Fruit fly (Drosophila melanogaster) whole organism, embryonic: ENCODE measurements around the gene CG17764.

Experiments
- ATbp ChIP-seq: fragments of 200-800 bp; sonication (Bioruptor generic); optimal IDR thresholded peaks from 2 replicates; lab custom pipeline; 2017; ENCODE audit warnings: missing biosample characterization, mild to moderate bottlenecking, missing genetic modification characterization, missing genetic modification reagents
- Aef1 ChIP-seq: fragments of 200-800 bp; sonication (Bioruptor generic); IDR thresholded peaks from 3 replicates; pipeline ENCODE4 v1.3.6; 2022; ENCODE audit warnings: missing biosample characterization, missing genetic modification characterization
- Asciz ChIP-seq: fragments of 200-800 bp; sonication (Bioruptor generic); optimal IDR thresholded peaks from 2 replicates; lab custom pipeline; 2017; ENCODE audit warnings: missing biosample characterization, mild to moderate bottlenecking, missing genetic modification characterization, missing genetic modification reagents
- Atf-2 ChIP-seq: fragments of 200-800 bp; sonication (Bioruptor generic); optimal IDR thresholded peaks from 2 replicates; lab custom pipeline; 2016; ENCODE audit warnings: missing biosample characterization, missing genetic modification characterization
- Atf3 ChIP-seq: fragments of 200-800 bp; sonication (Bioruptor generic); optimal IDR thresholded peaks from 3 replicates; lab custom pipeline; 2016; ENCODE audit warnings: missing biosample characterization, missing genetic modification characterization
- Bdp1 ChIP-seq: fragments of 200-800 bp; sonication (Bioruptor generic); optimal IDR thresholded peaks from 3 replicates; lab custom pipeline; 2016; ENCODE audit warnings: missing biosample characterization, missing genetic modification characterization
- Blimp-1 ChIP-seq: fragments of 200-800 bp; sonication (Bioruptor generic); optimal IDR thresholded peaks from 3 replicates; lab custom pipeline; 2018; ENCODE audit warnings: missing biosample characterization, missing genetic modification characterization, mild to moderate bottlenecking, moderate library complexity, missing genetic modification reagents
- CG10959 ChIP-seq: fragments of 200-800 bp; sonication (Bioruptor generic); IDR thresholded peaks from 2 replicates; pipeline ENCODE4 v1.3.6; 2022; ENCODE audit warnings: missing biosample characterization, missing genetic modification characterization
- CG12769 ChIP-seq: fragments of 200-800 bp; sonication (Bioruptor generic); optimal IDR thresholded peaks from 2 replicates; lab custom pipeline; 2019; ENCODE audit warnings: missing biosample characterization, mild to moderate bottlenecking, missing genetic modification characterization, moderate library complexity
- CG13296 ChIP-seq: fragments of 200-800 bp; sonication (Bioruptor generic); optimal IDR thresholded peaks from 3 replicates; lab custom pipeline; 2018; ENCODE audit warnings: missing biosample characterization, mild to moderate bottlenecking, missing genetic modification characterization
- CG13624 ChIP-seq: fragments of 200-800 bp; sonication (Bioruptor generic); optimal IDR thresholded peaks from 2 replicates; lab custom pipeline; 2016; ENCODE audit warnings: missing biosample characterization, missing genetic modification characterization
- CG14441 ChIP-seq: fragments of 200-800 bp; sonication (Bioruptor generic); IDR thresholded peaks from 2 replicates; pipeline ENCODE4 v1.3.6; 2022; ENCODE audit warnings: missing biosample characterization, missing genetic modification characterization
- CG15601 ChIP-seq: fragments of 200-800 bp; sonication (Bioruptor generic); optimal IDR thresholded peaks from 3 replicates; lab custom pipeline; 2019; ENCODE audit warnings: missing biosample characterization, mild to moderate bottlenecking, missing genetic modification characterization, moderate library complexity
- CG1602 ChIP-seq: fragments of 200-800 bp; sonication (Bioruptor generic); optimal IDR thresholded peaks from 3 replicates; lab custom pipeline; 2016; ENCODE audit warnings: missing biosample characterization, missing genetic modification characterization
- CG17912 ChIP-seq: fragments of 200-800 bp; sonication (Bioruptor generic); optimal IDR thresholded peaks from 2 replicates; lab custom pipeline; 2018; ENCODE audit warnings: missing biosample characterization, mild to moderate bottlenecking, missing genetic modification characterization
- CG2120 ChIP-seq: fragments of 200-800 bp; sonication (Bioruptor generic); optimal IDR thresholded peaks from 3 replicates; lab custom pipeline; 2016; ENCODE audit warnings: missing biosample characterization, missing genetic modification characterization
- CG2875 ChIP-seq: fragments of 200-800 bp; sonication (Bioruptor generic); optimal IDR thresholded peaks from 2 replicates; lab custom pipeline; 2017; ENCODE audit warnings: missing biosample characterization, mild to moderate bottlenecking, missing genetic modification characterization, missing genetic modification reagents
- CG2889 ChIP-seq: fragments of 200-800 bp; sonication (Bioruptor generic); IDR thresholded peaks from 3 replicates; pipeline ENCODE4 v1.3.6; 2022; ENCODE audit warnings: missing biosample characterization, missing genetic modification characterization
- CG30403 ChIP-seq: fragments of 200-800 bp; sonication (Bioruptor generic); optimal IDR thresholded peaks from 3 replicates; lab custom pipeline; 2016; ENCODE audit warnings: missing biosample characterization, missing genetic modification characterization
- CG3407 ChIP-seq: fragments of 200-800 bp; sonication (Bioruptor generic); optimal IDR thresholded peaks from 2 replicates; lab custom pipeline; 2018; ENCODE audit warnings: missing biosample characterization, mild to moderate bottlenecking, missing genetic modification characterization
- CG34376 ChIP-seq: fragments of 200-800 bp; sonication (Bioruptor generic); optimal IDR thresholded peaks from 2 replicates; lab custom pipeline; 2018; ENCODE audit warnings: missing biosample characterization, mild to moderate bottlenecking, missing genetic modification characterization
- CG3838 ChIP-seq: fragments of 200-800 bp; sonication (Bioruptor generic); optimal IDR thresholded peaks from 3 replicates; lab custom pipeline; 2016; ENCODE audit warnings: missing biosample characterization, missing genetic modification characterization
- CG3995 ChIP-seq: fragments of 200-800 bp; sonication (Bioruptor generic); optimal IDR thresholded peaks from 3 replicates; lab custom pipeline; 2016; ENCODE audit warnings: missing biosample characterization, missing genetic modification characterization
- CG6683 ChIP-seq: fragments of 200-800 bp; sonication (Bioruptor generic); optimal IDR thresholded peaks from 2 replicates; lab custom pipeline; 2017; ENCODE audit warnings: missing biosample characterization, mild to moderate bottlenecking, missing genetic modification characterization, missing genetic modification reagents
- CG7839 ChIP-seq: fragments of 200-800 bp; sonication (Bioruptor generic); optimal IDR thresholded peaks from 3 replicates; lab custom pipeline; 2018; ENCODE audit warnings: missing biosample characterization, mild to moderate bottlenecking, missing genetic modification characterization, moderate library complexity
- CG8290 ChIP-seq, 3 experiments: fragments of 200-800 bp; sonication (Bioruptor generic); optimal IDR thresholded peaks; 2 replicates each; lab custom pipeline; 2016 to 2019; ENCODE audit warnings: missing biosample characterization in 3 of 3, missing genetic modification characterization in 3 of 3, mild to moderate bottlenecking in 2 of 3, moderate library complexity in 1 of 3
- CG8478 ChIP-seq: fragments of >200 bp; optimal IDR thresholded peaks from 2 replicates; lab custom pipeline; 2018
- CG8944 ChIP-seq: fragments of 200-800 bp; sonication (Bioruptor generic); optimal IDR thresholded peaks from 3 replicates; lab custom pipeline; 2016; ENCODE audit warnings: missing biosample characterization, missing genetic modification characterization
- CG9609 ChIP-seq: fragments of 200-800 bp; sonication (Bioruptor generic); optimal IDR thresholded peaks from 3 replicates; lab custom pipeline; 2016; ENCODE audit warnings: missing biosample characterization, missing genetic modification characterization
- Chrac-16 ChIP-seq: fragments of 200-800 bp; sonication (Bioruptor generic); optimal IDR thresholded peaks from 3 replicates; lab custom pipeline; 2016; ENCODE audit warnings: missing biosample characterization, missing genetic modification characterization
- Ets65A ChIP-seq: fragments of 200-800 bp; sonication (Bioruptor generic); peaks from one replicate; lab custom pipeline; 2016; ENCODE audit warnings: missing biosample characterization, missing genetic modification characterization
- HLH3B ChIP-seq: fragments of 200-800 bp; sonication (Bioruptor generic); IDR thresholded peaks from 2 replicates; pipeline ENCODE4 v1.3.6; 2022; ENCODE audit warnings: missing biosample characterization, missing genetic modification characterization
- HmgZ ChIP-seq: fragments of 200-800 bp; sonication (Bioruptor generic); optimal IDR thresholded peaks from 2 replicates; lab custom pipeline; 2018; ENCODE audit warnings: missing biosample characterization, mild to moderate bottlenecking, missing genetic modification characterization
- MBD-R2 ChIP-seq: fragments of 200-800 bp; sonication (Bioruptor generic); IDR thresholded peaks from 2 replicates; pipeline ENCODE4 v1.3.6; 2022; ENCODE audit warnings: missing biosample characterization, missing genetic modification characterization
- MTF-1 ChIP-seq: fragments of 200-800 bp; sonication (Bioruptor generic); optimal IDR thresholded peaks from 2 replicates; lab custom pipeline; 2018; ENCODE audit warnings: missing biosample characterization, mild to moderate bottlenecking, missing genetic modification characterization, borderline replicate concordance
- NK7.1 ChIP-seq: fragments of 200-800 bp; sonication (Bioruptor generic); optimal IDR thresholded peaks from 3 replicates; lab custom pipeline; 2016; ENCODE audit warnings: missing biosample characterization, missing genetic modification characterization
- abd-A ChIP-seq: fragments of 200-800 bp; sonication (Bioruptor generic); optimal IDR thresholded peaks from 3 replicates; lab custom pipeline; 2019; ENCODE audit warnings: missing biosample characterization, mild to moderate bottlenecking, missing genetic modification characterization, moderate library complexity
- az2 ChIP-seq: fragments of 200-800 bp; sonication (Bioruptor generic); optimal IDR thresholded peaks from 3 replicates; lab custom pipeline; 2016; ENCODE audit warnings: missing biosample characterization, missing genetic modification characterization
- bowl ChIP-seq: fragments of 200-800 bp; sonication (Bioruptor generic); IDR thresholded peaks from 2 replicates; pipeline ENCODE4 v1.3.6; 2022; ENCODE audit warnings: missing biosample characterization, missing genetic modification characterization
- bsh ChIP-seq, 2 experiments: fragments of 200-800 bp; sonication (Bioruptor generic); optimal IDR thresholded peaks; 2 replicates each; lab custom pipeline; 2017 to 2018; ENCODE audit warnings: mild to moderate bottlenecking in 2 of 2, missing biosample characterization in 2 of 2, missing genetic modification characterization in 2 of 2, moderate library complexity in 1 of 2
- hkb ChIP-seq, 2 experiments: fragments of 200-800 bp in 1 of 2; fragments of >200 bp in 1 of 2; sonication (Bioruptor generic) in 1 of 2; IDR thresholded peaks in 1 of 2; optimal IDR thresholded peaks in 1 of 2; 2 replicates each; pipeline versions ENCODE4 v1.3.6 to Lab custom; 2017 to 2022; ENCODE audit warnings: missing biosample characterization in 1 of 2, missing genetic modification characterization in 1 of 2
- jigr1 ChIP-seq: fragments of 200-800 bp; sonication (Bioruptor generic); IDR thresholded peaks from 3 replicates; pipeline ENCODE4 v1.3.6; 2022; ENCODE audit warnings: missing biosample characterization, missing genetic modification characterization
- knrl ChIP-seq: fragments of 200-800 bp; sonication (Bioruptor generic); IDR thresholded peaks from 3 replicates; pipeline ENCODE4 v1.3.6; 2022; ENCODE audit warnings: missing biosample characterization, missing genetic modification characterization; ENCODE audit not compliant: partially characterized antibody
- lov ChIP-seq, 2 experiments: fragments of 200-800 bp in 1 of 2; fragments of >200 bp in 1 of 2; sonication (Bioruptor generic) in 1 of 2; IDR thresholded peaks in 1 of 2; optimal IDR thresholded peaks in 1 of 2; 2 replicates in 1 of 2; 3 replicates in 1 of 2; pipeline versions ENCODE4 v1.3.6 to Lab custom; 2017 to 2022; ENCODE audit warnings: missing biosample characterization in 1 of 2, missing genetic modification characterization in 1 of 2
- sens ChIP-seq: fragments of 200-800 bp; sonication (Bioruptor generic); peaks from one replicate; lab custom pipeline; 2016; ENCODE audit warnings: missing biosample characterization, missing genetic modification characterization
- shn ChIP-seq: fragments of 200-800 bp; sonication (Bioruptor generic); optimal IDR thresholded peaks from 3 replicates; lab custom pipeline; 2016; ENCODE audit warnings: missing biosample characterization, missing genetic modification characterization
- stwl ChIP-seq: fragments of 200-800 bp; sonication (Bioruptor generic); optimal IDR thresholded peaks from 3 replicates; lab custom pipeline; 2018; ENCODE audit warnings: missing biosample characterization, mild to moderate bottlenecking, missing genetic modification characterization, moderate library complexity
- tup ChIP-seq: fragments of 200-800 bp; sonication (Bioruptor generic); optimal IDR thresholded peaks from 2 replicates; lab custom pipeline; 2016; ENCODE audit warnings: missing biosample characterization, mild to moderate bottlenecking, missing genetic modification characterization, moderate library complexity
- unpg ChIP-seq: fragments of 200-800 bp; sonication (Bioruptor generic); optimal IDR thresholded peaks from 3 replicates; lab custom pipeline; 2018; ENCODE audit warnings: missing biosample characterization, mild to moderate bottlenecking, missing genetic modification characterization, moderate library complexity

Gene CG17764

DNA sequence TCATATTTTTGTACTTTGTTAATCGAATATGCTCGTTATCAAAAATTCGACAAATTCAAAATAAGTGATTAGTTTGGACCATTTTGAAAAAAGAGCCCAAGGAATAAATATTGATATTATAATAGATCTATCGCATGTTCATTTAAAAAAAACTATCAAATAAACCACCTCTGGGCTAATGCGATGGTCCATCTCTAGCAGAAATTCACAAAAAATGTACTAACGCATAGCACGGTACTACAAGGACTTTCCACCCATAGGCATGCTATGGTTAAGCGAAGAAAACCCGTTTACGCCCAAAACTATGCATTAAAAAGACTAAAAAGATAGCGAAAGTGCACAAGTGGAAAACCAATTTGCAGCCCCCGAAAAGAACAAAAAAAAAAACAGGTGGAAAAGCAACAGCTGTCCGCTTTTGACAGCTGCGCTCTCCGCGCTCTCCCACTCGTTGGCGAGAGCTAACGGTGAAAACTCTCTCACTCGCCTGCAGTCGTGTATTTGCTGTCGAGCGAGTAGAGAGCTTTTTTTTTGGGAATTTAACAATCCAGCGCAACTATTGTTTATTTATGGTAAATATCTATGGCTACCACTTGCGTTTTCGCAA lies 25.1 kb upstream of the CG17764 start, which contains the start of gene CanB (continued):
- TF ChIP-seq abd-A (tag; lab: Kevin White, UChicago) (no peak), Asciz (GFP tag; lab: Kevin White, UChicago) (no peak), CG8290 (GFP tag; optimal IDR thresholded peaks at IDR 0.05; lab: Kevin White, UChicago) (peak; percentile 53), CG8290 (tag; optimal IDR thresholded peaks at IDR 0.05; lab: Kevin White, UChicago) (peak; percentile 10 to 30), CG3838 (no peak), MTF-1 (GFP tag; lab: Kevin White, UChicago) (no peak), CG1602 (GFP tag; lab: Kevin White, UChicago) (no peak), shn (GFP tag; lab: Kevin White, UChicago) (no peak), CG9609 (GFP tag; lab: Kevin White, UChicago) (no peak), CG2875 (GFP tag; lab: Kevin White, UChicago) (no peak), CG15601 (tag; lab: Kevin White, UChicago) (no peak), CG8478 (lab: Kevin White, UChicago) (no peak), Chrac-16 (GFP tag; lab: Kevin White, UChicago) (no peak), CG12769 (tag; lab: Kevin White, UChicago) (no peak), knrl (GFP tag; lab: Robert Waterston, UW) (peak; percentile 70), CG2120 (peak; percentile 28), sens (peak; percentile 82), CG17912 (GFP tag; lab: Kevin White, UChicago) (no peak), ATbp (no peak), Blimp-1 (GFP tag; lab: Kevin White, UChicago) (peak; percentile 66), CG34376 (GFP tag; lab: Kevin White, UChicago) (no peak), CG13624 (GFP tag; lab: Kevin White, UChicago) (peak; percentile 21), CG3995 (GFP tag; lab: Kevin White, UChicago) (peak; percentile 38), CG2889 (GFP tag; lab: Robert Waterston, UW) (no peak), HLH3B (no peak; the same call in 1 of the 2 replicates), Aef1 (GFP tag; lab: Robert Waterston, UW) (no peak), Bdp1 (GFP tag; lab: Kevin White, UChicago) (no peak), CG10959 (GFP tag; lab: Robert Waterston, UW) (no peak), bsh (GFP tag; optimal IDR thresholded peaks at IDR 0.05; lab: Kevin White, UChicago) (no peak), lov (optimal IDR thresholded peaks at IDR 0.05; lab: Kevin White, UChicago) (no peak), lov (GFP tag; IDR thresholded peaks at IDR 0.05; lab: Robert Waterston, UW) (no peak), tup (GFP tag; lab: Kevin White, UChicago) (no peak), bowl (GFP tag; lab: Robert Waterston, UW) (no peak), CG6683 (no peak), HmgZ (tag; lab: Kevin White, UChicago) (no peak), jigr1 (GFP tag; lab: Robert Waterston, UW) (no peak), NK7.1 (GFP tag; lab: Kevin White, UChicago) (no peak), unpg (GFP tag; lab: Kevin White, UChicago) (no peak), CG8944 (GFP tag; lab: Kevin White, UChicago) (no peak), CG13296 (GFP tag; lab: Kevin White, UChicago) (no peak), MBD-R2 (GFP tag; lab: Robert Waterston, UW) (no peak; the same call in 1 of the 2 replicates), stwl (tag; lab: Kevin White, UChicago) (peak; percentile 42), az2 (GFP tag; lab: Kevin White, UChicago) (peak; percentile 7), CG30403 (peak; percentile 26), CG7839 (tag; lab: Kevin White, UChicago) (peak; percentile 23), CG14441 (GFP tag; lab: Robert Waterston, UW) (no peak), CG3407 (GFP tag; lab: Kevin White, UChicago) (no peak), Atf-2 (GFP tag; lab: Kevin White, UChicago) (no peak), Atf3 (GFP tag; lab: Kevin White, UChicago) (no peak), hkb (optimal IDR thresholded peaks at IDR 0.05; lab: Kevin White, UChicago) (no peak), hkb (GFP tag; IDR thresholded peaks at IDR 0.05; lab: Robert Waterston, UW) (0 out of 2 replicates have a peak, but pooled peaks have one; percentile 28), Ets65A (GFP tag; lab: Kevin White, UChicago) (no peak)
